Fruit fly (Drosophila melanogaster) Kc167 (cell line): Measurements from ENCODE around the gene CG1304.

Experiments used
- Sin3A ChIP-seq: fragments of >200 bp; optimal IDR thresholded peaks from 2 replicates; lab custom pipeline; 2018; ENCODE audit warnings: missing external identifiers
- h ChIP-seq: fragments of >200 bp; optimal IDR thresholded peaks from 3 replicates; lab custom pipeline; 2018; ENCODE audit warnings: missing external identifiers

CG1304 gene

dm6 chrX:20916436-20916835 lies 48.8 kb downstream of the CG1304 start:
- TF ChIP-seq h (lab: Kevin White, UChicago): no peak
- no peak for TF ChIP-seq Sin3A (lab: Kevin White, UChicago)
